Worm (Caenorhabditis elegans) whole organism, young adult: ENCODE results near the gene Y54G11A.19.
A peak's percentile ranks its signal among the peaks of the same experiment; 100 is the strongest.

Experiments used
- B0035.1 ChIP-seq: sonication (generic microtip); optimal IDR thresholded peaks from 2 replicates; lab custom pipeline; 2016; ENCODE audit warnings: missing genetic modification characterization, mild to moderate bottlenecking, missing compliant biosample characterization, missing genotype, missing genetic modification reagents
- C17E4.6 ChIP-seq: fragments of 200-800 bp; sonication (Bioruptor generic); IDR thresholded peaks from 2 replicates; pipeline ENCODE4 v1.3.6; 2022; ENCODE audit warnings: missing genetic modification reagents, missing genetic modification characterization, missing compliant biosample characterization
- F23B12.7 ChIP-seq: sonication (generic microtip); optimal IDR thresholded peaks from 2 replicates; lab custom pipeline; 2017; ENCODE audit warnings: missing genetic modification characterization, mild to moderate bottlenecking, missing compliant biosample characterization, antibody characterized with exemption, moderate library complexity; ENCODE audit not compliant: insufficient read depth
- F37B4.10 ChIP-seq: fragments of 200-800 bp; sonication (Bioruptor generic); IDR thresholded peaks from 2 replicates; pipeline ENCODE4 v1.3.6; 2022; ENCODE audit warnings: missing genetic modification characterization, missing compliant biosample characterization
- F39B2.1 ChIP-seq: fragments of 200-800 bp; sonication (Bioruptor generic); IDR thresholded peaks from 2 replicates; pipeline ENCODE4 v1.3.6; 2022; ENCODE audit warnings: missing genetic modification reagents, missing genetic modification characterization, missing compliant biosample characterization
- F55B11.4 ChIP-seq: sonication (generic microtip); optimal IDR thresholded peaks from 2 replicates; lab custom pipeline; 2016; ENCODE audit warnings: missing compliant biosample characterization, missing genetic modification characterization, borderline replicate concordance; ENCODE audit not compliant: insufficient read depth
- Y56A3A.18 ChIP-seq: fragments of 200-800 bp; sonication (Bioruptor generic); IDR thresholded peaks from 2 replicates; pipeline ENCODE4 v1.3.6; 2022; ENCODE audit warnings: missing genetic modification reagents, missing genetic modification characterization, missing compliant biosample characterization
- Y95B8A.8 ChIP-seq: fragments of 200-800 bp; sonication (Bioruptor generic); IDR thresholded peaks from 2 replicates; pipeline ENCODE4 v1.3.6; 2022; ENCODE audit warnings: missing genetic modification reagents, missing genetic modification characterization, missing compliant biosample characterization
- ZK185.1 ChIP-seq: sonication (generic microtip); optimal IDR thresholded peaks from 2 replicates; lab custom pipeline; 2016; ENCODE audit warnings: mild to moderate bottlenecking, missing genetic modification characterization, missing compliant biosample characterization; ENCODE audit not compliant: poor library complexity, severe bottlenecking
- akir-1 ChIP-seq: fragments of 200-800 bp; sonication (Bioruptor generic); optimal IDR thresholded peaks from 2 replicates; lab custom pipeline; 2018; ENCODE audit warnings: mild to moderate bottlenecking, missing genetic modification characterization, moderate library complexity, missing compliant biosample characterization
- ama-1 ChIP-seq, 3 experiments: fragments of 150-350 bp in 1 of 3; sonication (generic microtip) in 2 of 3; optimal IDR thresholded peaks; 2 replicates each; lab custom pipeline; 2014 to 2018; ENCODE audit warnings: missing biosample characterization in 2 of 3, missing genetic modification characterization in 2 of 3, missing genetic modification reagents in 2 of 3
- aptf-2 ChIP-seq: fragments of 200-800 bp; sonication (Bioruptor generic); conservative IDR thresholded peaks from 2 replicates; pipeline ENCODE4 v1.3.6; 2022; ENCODE audit warnings: missing genetic modification reagents, missing genetic modification characterization, missing compliant biosample characterization
- attf-3 ChIP-seq: fragments of 200-800 bp; sonication (Bioruptor generic); conservative IDR thresholded peaks from 2 replicates; pipeline ENCODE4 v1.3.6; 2022; ENCODE audit warnings: missing genetic modification reagents, missing genetic modification characterization, missing compliant biosample characterization
- bed-2 ChIP-seq: fragments of 200-800 bp; sonication (Bioruptor generic); IDR thresholded peaks from 2 replicates; pipeline ENCODE4 v1.3.6; 2022; ENCODE audit warnings: missing genetic modification reagents, missing genetic modification characterization, missing compliant biosample characterization
- ccch-3 ChIP-seq: fragments of 200-800 bp; sonication (Bioruptor generic); optimal IDR thresholded peaks from 2 replicates; lab custom pipeline; 2018; ENCODE audit warnings: mild to moderate bottlenecking, missing genetic modification characterization, missing compliant biosample characterization
- cebp-2 ChIP-seq: fragments of 200-800 bp; sonication (Bioruptor generic); IDR thresholded peaks from 2 replicates; pipeline ENCODE4 v1.3.6; 2022; ENCODE audit warnings: missing genetic modification characterization, missing compliant biosample characterization
- ceh-79 ChIP-seq: sonication (generic microtip); optimal IDR thresholded peaks from 2 replicates; lab custom pipeline; 2017; ENCODE audit warnings: mild to moderate bottlenecking, missing genetic modification characterization, missing compliant biosample characterization
- ceh-91 ChIP-seq: fragments of 200-800 bp; sonication (Bioruptor generic); IDR thresholded peaks from 2 replicates; pipeline ENCODE4 v1.3.6; 2022; ENCODE audit warnings: missing genetic modification reagents, missing genetic modification characterization, missing compliant biosample characterization
- chd-7 ChIP-seq: sonication (generic microtip); optimal IDR thresholded peaks from 2 replicates; lab custom pipeline; 2016; ENCODE audit warnings: mild to moderate bottlenecking, missing genetic modification characterization, moderate library complexity, missing compliant biosample characterization
- dox-1 ChIP-seq: fragments of 200-800 bp; sonication (Bioruptor generic); IDR thresholded peaks from 2 replicates; pipeline ENCODE4 v1.3.6; 2022; ENCODE audit warnings: missing genetic modification reagents, missing genetic modification characterization, missing compliant biosample characterization
- efl-1 ChIP-seq: fragments of 150-350 bp; optimal IDR thresholded peaks from 2 replicates; lab custom pipeline; 2014; ENCODE audit warnings: missing biosample characterization, missing genetic modification reagents, missing genetic modification characterization
- egl-18 ChIP-seq: fragments of 200-800 bp; sonication (Bioruptor generic); IDR thresholded peaks from 2 replicates; pipeline ENCODE4 v1.3.6; 2022; ENCODE audit warnings: missing genetic modification reagents, missing genetic modification characterization, missing compliant biosample characterization
- egl-44 ChIP-seq: fragments of 200-800 bp; sonication (Bioruptor generic); IDR thresholded peaks from 2 replicates; pipeline ENCODE4 v1.3.6; 2022; ENCODE audit warnings: missing genetic modification reagents, missing genetic modification characterization, missing compliant biosample characterization
- egrh-3 ChIP-seq: fragments of 200-800 bp; sonication (Bioruptor generic); IDR thresholded peaks from 2 replicates; pipeline ENCODE4 v1.3.6; 2022; ENCODE audit warnings: missing genetic modification reagents, missing genetic modification characterization, missing compliant biosample characterization
- him-1 ChIP-seq: sonication (generic microtip); optimal IDR thresholded peaks from 2 replicates; lab custom pipeline; 2016; ENCODE audit warnings: missing genotype, missing genetic modification reagents, missing genetic modification characterization, missing compliant biosample characterization
- hmg-1.2 ChIP-seq: fragments of 200-800 bp; sonication (Bioruptor generic); IDR thresholded peaks from 2 replicates; pipeline ENCODE4 v1.3.6; 2022; ENCODE audit warnings: missing genetic modification reagents, missing genetic modification characterization, missing compliant biosample characterization
- hrde-1 ChIP-seq: sonication (generic microtip); optimal IDR thresholded peaks from 2 replicates; lab custom pipeline; 2016; ENCODE audit warnings: missing genetic modification characterization, mild to moderate bottlenecking, missing compliant biosample characterization, moderate library complexity, missing genotype, missing genetic modification reagents, borderline replicate concordance
- hsf-1 ChIP-seq: fragments of 200-800 bp; sonication (Bioruptor generic); IDR thresholded peaks from 2 replicates; pipeline ENCODE4 v1.3.6; 2022; ENCODE audit warnings: missing genetic modification reagents, missing genetic modification characterization, missing compliant biosample characterization
- lin-26 ChIP-seq: fragments of 200-800 bp; sonication (Bioruptor generic); IDR thresholded peaks from 2 replicates; pipeline ENCODE4 v1.3.6; 2022; ENCODE audit warnings: missing genetic modification reagents, missing genetic modification characterization, missing compliant biosample characterization
- lin-35 ChIP-seq, 3 experiments: fragments of 150-350 bp in 2 of 3; sonication (generic microtip) in 1 of 3; optimal IDR thresholded peaks; 2 replicates each; lab custom pipeline; 2014 to 2018; ENCODE audit warnings: missing biosample characterization in 3 of 3, missing genetic modification characterization in 3 of 3, missing genetic modification reagents in 3 of 3
- lin-40 ChIP-seq: sonication (generic microtip); optimal IDR thresholded peaks from 2 replicates; lab custom pipeline; 2016; ENCODE audit warnings: missing genetic modification characterization, mild to moderate bottlenecking, missing compliant biosample characterization, missing genotype, missing genetic modification reagents
- lin-54 ChIP-seq: fragments of 200-800 bp; sonication (Bioruptor generic); optimal IDR thresholded peaks from 2 replicates; lab custom pipeline; 2018; ENCODE audit warnings: mild to moderate bottlenecking, missing genetic modification characterization, missing compliant biosample characterization
- madf-3 ChIP-seq: fragments of 200-800 bp; sonication (Bioruptor generic); IDR thresholded peaks from 2 replicates; pipeline ENCODE4 v1.3.6; 2022; ENCODE audit warnings: missing genetic modification reagents, missing genetic modification characterization, missing compliant biosample characterization
- madf-6 ChIP-seq: fragments of 200-800 bp; sonication (Bioruptor generic); IDR thresholded peaks from 2 replicates; pipeline ENCODE4 v1.3.6; 2022; ENCODE audit warnings: missing genetic modification reagents, missing genetic modification characterization, missing compliant biosample characterization
- mxl-1 ChIP-seq: sonication (generic microtip); optimal IDR thresholded peaks from 2 replicates; lab custom pipeline; 2016; ENCODE audit warnings: missing genetic modification characterization, missing compliant biosample characterization
- nfya-1 ChIP-seq: sonication (generic microtip); optimal IDR thresholded peaks from 2 replicates; lab custom pipeline; 2017; ENCODE audit warnings: antibody characterized with exemption, missing compliant biosample characterization, missing genetic modification characterization, borderline replicate concordance; ENCODE audit not compliant: insufficient read depth
- nhr-120 ChIP-seq: fragments of 200-800 bp; sonication (Bioruptor generic); IDR thresholded peaks from 2 replicates; pipeline ENCODE4 v1.3.6; 2022; ENCODE audit warnings: missing genetic modification characterization, missing compliant biosample characterization
- nhr-179 ChIP-seq: sonication (generic microtip); optimal IDR thresholded peaks from 2 replicates; lab custom pipeline; 2016; ENCODE audit warnings: mild to moderate bottlenecking, missing genetic modification characterization, missing compliant biosample characterization
- pha-4 ChIP-seq: fragments of 150-350 bp; sonication (generic microtip); optimal IDR thresholded peaks from 2 replicates; lab custom pipeline; 2014; ENCODE audit warnings: missing biosample characterization, missing genetic modification reagents, missing genetic modification characterization
- rec-8 ChIP-seq, 2 experiments: sonication (generic microtip); optimal IDR thresholded peaks; 2 replicates each; lab custom pipeline; 2016; ENCODE audit warnings: mild to moderate bottlenecking in 2 of 2, missing genetic modification characterization in 2 of 2, missing genetic modification reagents in 2 of 2, missing genotype in 2 of 2, missing biosample characterization in 1 of 2, missing compliant biosample characterization in 1 of 2, moderate library complexity in 1 of 2
- rpc-1 ChIP-seq, 2 experiments: fragments of 150-350 bp in 1 of 2; sonication (generic microtip) in 1 of 2; optimal IDR thresholded peaks; 2 replicates each; lab custom pipeline; 2014 to 2018; ENCODE audit warnings: missing biosample characterization in 1 of 2, missing genetic modification characterization in 1 of 2, missing genetic modification reagents in 1 of 2, missing genotype in 1 of 2
- snpc-4 ChIP-seq, 5 experiments: fragments of 150-350 bp in 1 of 5; sonication (generic microtip) in 4 of 5; optimal IDR thresholded peaks; 2 replicates each; lab custom pipeline; 2014 to 2018; ENCODE audit warnings: missing genetic modification characterization in 5 of 5, missing biosample characterization in 3 of 5, antibody characterized with exemption in 2 of 5, mild to moderate bottlenecking in 2 of 5, missing compliant biosample characterization in 2 of 5, missing genotype in 2 of 5, moderate library complexity in 2 of 5, missing genetic modification reagents in 1 of 5
- zfh-2 ChIP-seq: fragments of 200-800 bp; sonication (Bioruptor generic); conservative IDR thresholded peaks from 2 replicates; pipeline ENCODE4 v1.3.6; 2022; ENCODE audit warnings: missing genetic modification reagents, missing genetic modification characterization, missing compliant biosample characterization
- ztf-22 ChIP-seq: fragments of 200-800 bp; sonication (Bioruptor generic); optimal IDR thresholded peaks from 2 replicates; lab custom pipeline; 2018; ENCODE audit warnings: mild to moderate bottlenecking, missing genetic modification characterization, moderate library complexity, missing compliant biosample characterization
- ztf-3 ChIP-seq: fragments of 200-800 bp; sonication (Bioruptor generic); optimal IDR thresholded peaks from 2 replicates; lab custom pipeline; 2018; ENCODE audit warnings: mild to moderate bottlenecking, missing genetic modification characterization, missing compliant biosample characterization

Y54G11A.19 gene

DNA sequence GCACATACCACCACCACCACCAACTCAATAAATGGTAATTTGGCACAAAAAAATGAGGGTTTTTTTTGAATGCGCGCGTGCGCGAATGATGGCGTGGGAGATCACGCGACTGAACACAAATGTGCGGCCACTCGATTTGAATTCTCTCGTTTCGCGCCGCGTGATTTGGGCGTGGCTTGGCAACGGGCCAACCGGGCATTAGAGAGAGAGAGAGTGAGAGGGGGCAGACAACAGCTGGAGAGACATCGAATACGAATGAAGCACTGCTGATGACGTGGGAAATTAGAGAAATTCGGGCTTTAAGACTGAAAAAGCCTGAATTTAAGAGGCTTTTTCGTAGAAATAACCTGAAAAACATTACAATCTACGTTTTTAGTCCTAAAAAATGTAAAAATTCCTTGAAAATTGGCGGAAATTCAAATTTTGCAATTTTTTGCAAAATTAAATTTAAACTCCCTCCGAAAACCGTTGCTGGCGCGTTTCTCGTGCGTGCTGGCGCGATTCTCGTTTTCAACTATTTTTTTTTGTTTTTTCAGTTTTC is 5.2 kb downstream of the Y54G11A.19 start (continued):
- TF ChIP-seq lin-40 (tag; lab: Kevin White, UChicago) (peak; percentile 97), hsf-1 (GFP tag; lab: Robert Waterston, UW) (peak; percentile 77), pha-4 (tag; lab: Kevin White, UChicago) (no peak), akir-1 (GFP tag; lab: Kevin White, UChicago) (no peak), aptf-2 (GFP tag; lab: Robert Waterston, UW) (peak; percentile 36; the same call in 1 of the 2 replicates), nhr-120 (GFP tag; lab: Robert Waterston, UW) (no peak), nfya-1 (tag; lab: Kevin White, UChicago) (no peak), ama-1 (optimal IDR thresholded peaks at IDR 0.05; lab: Kevin White, UChicago) (no peak), ama-1 (GFP tag; optimal IDR thresholded peaks at IDR 0.05; lab: Kevin White, UChicago) (peak; percentile 45), egl-18 (GFP tag; lab: Robert Waterston, UW) (peak; percentile 70; the same call in 1 of the 2 replicates), B0035.1 (tag; lab: Kevin White, UChicago) (peak; percentile 85), ztf-22 (GFP tag; lab: Kevin White, UChicago) (peak; percentile 88), nhr-179 (tag; lab: Kevin White, UChicago) (peak; percentile 71), ccch-3 (no peak), efl-1 (peak; percentile 76), attf-3 (peak; percentile 65), him-1 (tag; lab: Kevin White, UChicago) (peak; percentile 78), madf-3 (GFP tag; lab: Robert Waterston, UW) (peak; percentile 94), F39B2.1 (GFP tag; lab: Robert Waterston, UW) (peak; percentile 79), egl-44 (GFP tag; lab: Robert Waterston, UW) (peak; percentile 95), hrde-1 (tag; lab: Kevin White, UChicago) (peak; percentile 81), F23B12.7 (no peak), lin-35 (GFP tag; optimal IDR thresholded peaks at IDR 0.05; lab: Kevin White, UChicago) (peak; percentile 32 to 93 (median 87)), ceh-79 (tag; lab: Kevin White, UChicago) (peak; percentile 88), mxl-1 (tag; lab: Kevin White, UChicago) (peak; percentile 71), lin-26 (peak; percentile 86), hmg-1.2 (GFP tag; lab: Robert Waterston, UW) (peak; percentile 77), Y95B8A.8 (GFP tag; lab: Robert Waterston, UW) (peak; percentile 80), chd-7 (peak; percentile 88), cebp-2 (GFP tag; lab: Robert Waterston, UW) (0 out of 2 replicates have a peak, but pooled peaks have one; percentile 44), zfh-2 (GFP tag; lab: Robert Waterston, UW) (peak; percentile 98), F55B11.4 (tag; lab: Kevin White, UChicago) (no peak), ZK185.1 (tag; lab: Kevin White, UChicago) (peak; percentile 78), ztf-3 (peak; percentile 91), F37B4.10 (GFP tag; lab: Robert Waterston, UW) (peak; percentile 66; the same call in 1 of the 2 replicates), rec-8 (tag; optimal IDR thresholded peaks at IDR 0.05; lab: Kevin White, UChicago) (peak in 1 of 2 experiments; percentile 40), C17E4.6 (GFP tag; lab: Robert Waterston, UW) (peak; percentile 80), Y56A3A.18 (GFP tag; lab: Robert Waterston, UW) (peak; percentile 70), egrh-3 (peak; percentile 61), lin-54 (GFP tag; lab: Kevin White, UChicago) (peak; percentile 98), dox-1 (peak; percentile 96), madf-6 (GFP tag; lab: Robert Waterston, UW) (peak; percentile 90), bed-2 (GFP tag; lab: Robert Waterston, UW) (peak; percentile 71), snpc-4 (GFP tag; optimal IDR thresholded peaks at IDR 0.05; lab: Kevin White, UChicago) (peak; percentile 7), snpc-4 (tag; optimal IDR thresholded peaks at IDR 0.05; lab: Kevin White, UChicago) (peak in 3 of 4 experiments; percentile 55 to 86 (median 79)), ceh-91 (GFP tag; lab: Robert Waterston, UW) (peak; percentile 73), rpc-1 (optimal IDR thresholded peaks at IDR 0.05; lab: Kevin White, UChicago) (no peak), rpc-1 (tag; optimal IDR thresholded peaks at IDR 0.05; lab: Kevin White, UChicago) (no peak)
